Worm (Caenorhabditis elegans) whole organism, L3 larva: ENCODE measurements around the gene R01E6.2.
A peak's percentile ranks its signal among the peaks of the same experiment; 100 is the strongest.

Experiments
- R02D3.7 ChIP-seq: fragments of 150-350 bp; optimal IDR thresholded peaks from 2 replicates; lab custom pipeline; 2014; ENCODE audit warnings: missing biosample characterization, missing genetic modification characterization
- ZK546.5 ChIP-seq: sonication (generic microtip); optimal IDR thresholded peaks from 2 replicates; lab custom pipeline; 2017; ENCODE audit warnings: missing biosample characterization, missing genetic modification characterization
- aly-2 ChIP-seq: fragments of 150-350 bp; optimal IDR thresholded peaks from 2 replicates; lab custom pipeline; 2014; ENCODE audit warnings: missing biosample characterization, missing genetic modification characterization
- ama-1 ChIP-seq: fragments of 150-350 bp; optimal IDR thresholded peaks from 2 replicates; lab custom pipeline; 2018
- ceh-16 ChIP-seq: sonication (generic microtip); optimal IDR thresholded peaks from 2 replicates; lab custom pipeline; 2017; ENCODE audit warnings: missing biosample characterization, missing genetic modification characterization
- ceh-28 ChIP-seq: fragments of 150-350 bp; optimal IDR thresholded peaks from 2 replicates; lab custom pipeline; 2014; ENCODE audit warnings: missing biosample characterization, missing genetic modification reagents, missing genetic modification characterization
- ceh-82 ChIP-seq: fragments of 150-350 bp; optimal IDR thresholded peaks from 2 replicates; lab custom pipeline; 2014; ENCODE audit warnings: missing biosample characterization, missing genetic modification characterization
- ceh-9 ChIP-seq: sonication (generic microtip); optimal IDR thresholded peaks from 2 replicates; lab custom pipeline; 2018; ENCODE audit warnings: missing biosample characterization, missing genetic modification characterization
- daf-12 ChIP-seq: fragments of 150-350 bp; optimal IDR thresholded peaks from 2 replicates; lab custom pipeline; 2014; ENCODE audit warnings: missing biosample characterization, missing genetic modification reagents, missing genetic modification characterization
- egl-5 ChIP-seq: fragments of 150-350 bp; optimal IDR thresholded peaks from 2 replicates; lab custom pipeline; 2017; ENCODE audit warnings: missing biosample characterization, missing genetic modification reagents, missing genetic modification characterization, inconsistent platforms
- elt-1 ChIP-seq: fragments of 150-350 bp; optimal IDR thresholded peaks from 2 replicates; lab custom pipeline; 2014; ENCODE audit warnings: missing biosample characterization, missing genetic modification characterization
- elt-2 ChIP-seq: sonication (generic microtip); optimal IDR thresholded peaks from 2 replicates; lab custom pipeline; 2016; ENCODE audit warnings: missing genetic modification reagents, mild to moderate bottlenecking, missing genetic modification characterization, missing compliant biosample characterization
- eor-1 ChIP-seq, 2 experiments: fragments of 150-350 bp; optimal IDR thresholded peaks; 2 replicates each; lab custom pipeline; 2014 to 2018; ENCODE audit warnings: missing biosample characterization in 2 of 2, missing genetic modification characterization in 2 of 2
- fkh-10 ChIP-seq: sonication (generic microtip); optimal IDR thresholded peaks from 2 replicates; lab custom pipeline; 2017; ENCODE audit warnings: missing biosample characterization, missing genetic modification reagents, missing genetic modification characterization
- fos-1 ChIP-seq: fragments of 150-350 bp; optimal IDR thresholded peaks from 2 replicates; lab custom pipeline; 2014; ENCODE audit warnings: missing biosample characterization, missing genetic modification characterization
- lsy-12 ChIP-seq: sonication (generic microtip); optimal IDR thresholded peaks from 2 replicates; lab custom pipeline; 2016; ENCODE audit warnings: mild to moderate bottlenecking, missing genetic modification characterization, missing compliant biosample characterization
- mdl-1 ChIP-seq: fragments of 150-350 bp; optimal IDR thresholded peaks from 2 replicates; lab custom pipeline; 2014; ENCODE audit warnings: missing biosample characterization, missing genetic modification characterization
- mml-1 ChIP-seq: fragments of 150-350 bp; sonication (generic microtip); optimal IDR thresholded peaks from 3 replicates; lab custom pipeline; 2014; ENCODE audit warnings: missing biosample characterization, missing genetic modification characterization
- nfya-1 ChIP-seq: sonication (generic microtip); optimal IDR thresholded peaks from 2 replicates; lab custom pipeline; 2017; ENCODE audit warnings: missing genetic modification characterization, mild to moderate bottlenecking, missing compliant biosample characterization, antibody characterized with exemption, moderate library complexity; ENCODE audit not compliant: insufficient read depth
- nhr-11 ChIP-seq: fragments of 150-350 bp; optimal IDR thresholded peaks from 2 replicates; lab custom pipeline; 2014; ENCODE audit warnings: missing biosample characterization, missing genetic modification characterization
- nhr-12 ChIP-seq: fragments of 150-350 bp; optimal IDR thresholded peaks from 2 replicates; lab custom pipeline; 2014; ENCODE audit warnings: missing biosample characterization, missing genetic modification characterization
- nhr-23 ChIP-seq: fragments of 150-350 bp; optimal IDR thresholded peaks from 2 replicates; lab custom pipeline; 2014; ENCODE audit warnings: missing biosample characterization, missing genetic modification reagents, missing genetic modification characterization
- nhr-237 ChIP-seq: fragments of 150-350 bp; optimal IDR thresholded peaks from 2 replicates; lab custom pipeline; 2014; ENCODE audit warnings: missing biosample characterization, missing genetic modification characterization
- nhr-25 ChIP-seq: sonication (generic microtip); optimal IDR thresholded peaks from 2 replicates; lab custom pipeline; 2017; ENCODE audit warnings: missing biosample characterization, missing genetic modification characterization
- nhr-67 ChIP-seq: fragments of 150-350 bp; optimal IDR thresholded peaks from 2 replicates; lab custom pipeline; 2014; ENCODE audit warnings: missing biosample characterization, missing genetic modification characterization
- pha-4 ChIP-seq: fragments of 150-350 bp; optimal IDR thresholded peaks from 2 replicates; lab custom pipeline; 2014; ENCODE audit warnings: missing biosample characterization, missing genetic modification reagents, missing genetic modification characterization
- pqm-1 ChIP-seq: fragments of 150-350 bp; optimal IDR thresholded peaks from 2 replicates; lab custom pipeline; 2017; ENCODE audit warnings: missing biosample characterization, missing genetic modification characterization, inconsistent platforms
- snpc-4 ChIP-seq: fragments of 150-350 bp; optimal IDR thresholded peaks from 2 replicates; lab custom pipeline; 2014; ENCODE audit warnings: missing biosample characterization, missing genetic modification characterization
- tbx-2 ChIP-seq: sonication (generic microtip); optimal IDR thresholded peaks from 2 replicates; lab custom pipeline; 2016; ENCODE audit warnings: mild to moderate bottlenecking, missing genetic modification characterization, missing compliant biosample characterization
- unc-39 ChIP-seq: sonication (generic microtip); optimal IDR thresholded peaks from 4 replicates; lab custom pipeline; 2017; ENCODE audit warnings: missing biosample characterization, missing genetic modification characterization
- unc-62 ChIP-seq: fragments of 150-350 bp; sonication (generic microtip); optimal IDR thresholded peaks from 4 replicates; lab custom pipeline; 2014; ENCODE audit warnings: missing biosample characterization, missing genetic modification reagents, missing genetic modification characterization
- zag-1 ChIP-seq: fragments of 150-350 bp; optimal IDR thresholded peaks from 2 replicates; lab custom pipeline; 2014; ENCODE audit warnings: missing biosample characterization, missing genetic modification characterization
- ztf-11 ChIP-seq: fragments of 150-350 bp; optimal IDR thresholded peaks from 2 replicates; lab custom pipeline; 2014; ENCODE audit warnings: missing biosample characterization, missing genetic modification characterization
- ztf-4 ChIP-seq: fragments of 150-350 bp; optimal IDR thresholded peaks from 2 replicates; lab custom pipeline; 2014; ENCODE audit warnings: missing biosample characterization, missing genetic modification characterization

R01E6.2 gene

ce11 chrX:13566436-13566835, at the start of gene R01E6.2:
TSS of gene R01E6.2 (minus strand) at chrX:13566536.
- TF ChIP-seq elt-1 (no peak), ZK546.5 (tag; lab: Kevin White, UChicago) (no peak), R02D3.7 (tag; lab: Kevin White, UChicago) (no peak), nhr-67 (tag; lab: Kevin White, UChicago) (no peak), snpc-4 (no peak), lsy-12 (no peak), fos-1 (tag; lab: Kevin White, UChicago) (no peak), aly-2 (tag; lab: Kevin White, UChicago) (no peak), zag-1 (tag; lab: Kevin White, UChicago) (no peak), ceh-16 (tag; lab: Kevin White, UChicago) (no peak), unc-39 (tag; lab: Kevin White, UChicago) (no peak), ceh-28 (tag; lab: Kevin White, UChicago) (no peak), fkh-10 (GFP tag; lab: Kevin White, UChicago) (no peak), tbx-2 (no peak), nhr-11 (tag; lab: Kevin White, UChicago) (no peak), ztf-11 (no peak), nhr-25 (tag; lab: Kevin White, UChicago) (no peak), nhr-23 (tag; lab: Kevin White, UChicago) (no peak)

- TF ChIP-seq unc-62 (GFP tag; lab: Kevin White, UChicago) (no peak), ztf-4 (no peak), pqm-1 (tag; lab: Kevin White, UChicago) (no peak), ceh-82 (tag; lab: Kevin White, UChicago) (no peak), nfya-1 (no peak), daf-12 (tag; lab: Kevin White, UChicago) (no peak), snpc-4 (no peak), fos-1 (tag; lab: Kevin White, UChicago) (no peak), ceh-9 (tag; lab: Kevin White, UChicago) (no peak), nhr-25 (tag; lab: Kevin White, UChicago) (no peak), nhr-12 (tag; lab: Kevin White, UChicago) (no peak), ama-1 (lab: Kevin White, UChicago) (no peak), eor-1 (tag; optimal IDR thresholded peaks at IDR 0.05; lab: Kevin White, UChicago) (no peak)
Observed at ce11 chrX:13615181-13615580, 48.8 kb upstream of the R01E6.2 start.

ce11 chrX:13610040-13610439, 43.7 kb upstream of the R01E6.2 start:
- TF ChIP-seq nhr-11 (tag; lab: Kevin White, UChicago) = no peak
- TF ChIP-seq fkh-10 (GFP tag; lab: Kevin White, UChicago) = peak; percentile 52

- TF ChIP-seq mml-1 (tag; lab: Kevin White, UChicago) (no peak), mdl-1 (tag; lab: Kevin White, UChicago) (no peak), nhr-25 (tag; lab: Kevin White, UChicago) (no peak), egl-5 (tag; lab: Kevin White, UChicago) (no peak), pha-4 (no peak), elt-2 (tag; lab: Kevin White, UChicago) (no peak), nhr-12 (tag; lab: Kevin White, UChicago) (no peak), nhr-67 (tag; lab: Kevin White, UChicago) (no peak), daf-12 (tag; lab: Kevin White, UChicago) (no peak), fos-1 (tag; lab: Kevin White, UChicago) (no peak)
- TF ChIP-seq, all 47 proteins: peak for 0
Observed at ce11 chrX:13605854-13606253, 39.5 kb upstream of the R01E6.2 start.

ce11 chrX:13604946-13605617, 38.7 kb upstream of the R01E6.2 start, which contains the start of gene F54B11.9:
TSS of gene F54B11.9 (plus strand) at chrX:13605567.
- TF ChIP-seq nhr-237 (tag; lab: Kevin White, UChicago) (no peak), ceh-28 (tag; lab: Kevin White, UChicago) (no peak), R02D3.7 (tag; lab: Kevin White, UChicago) (no peak), ztf-4 (no peak), nhr-67 (tag; lab: Kevin White, UChicago) (no peak)
